Worm (Caenorhabditis elegans): ENCODE data around the gene wrn-1.
A peak's percentile ranks its signal among the peaks of the same experiment; 100 is the strongest.

The wrn-1 gene

DNA sequence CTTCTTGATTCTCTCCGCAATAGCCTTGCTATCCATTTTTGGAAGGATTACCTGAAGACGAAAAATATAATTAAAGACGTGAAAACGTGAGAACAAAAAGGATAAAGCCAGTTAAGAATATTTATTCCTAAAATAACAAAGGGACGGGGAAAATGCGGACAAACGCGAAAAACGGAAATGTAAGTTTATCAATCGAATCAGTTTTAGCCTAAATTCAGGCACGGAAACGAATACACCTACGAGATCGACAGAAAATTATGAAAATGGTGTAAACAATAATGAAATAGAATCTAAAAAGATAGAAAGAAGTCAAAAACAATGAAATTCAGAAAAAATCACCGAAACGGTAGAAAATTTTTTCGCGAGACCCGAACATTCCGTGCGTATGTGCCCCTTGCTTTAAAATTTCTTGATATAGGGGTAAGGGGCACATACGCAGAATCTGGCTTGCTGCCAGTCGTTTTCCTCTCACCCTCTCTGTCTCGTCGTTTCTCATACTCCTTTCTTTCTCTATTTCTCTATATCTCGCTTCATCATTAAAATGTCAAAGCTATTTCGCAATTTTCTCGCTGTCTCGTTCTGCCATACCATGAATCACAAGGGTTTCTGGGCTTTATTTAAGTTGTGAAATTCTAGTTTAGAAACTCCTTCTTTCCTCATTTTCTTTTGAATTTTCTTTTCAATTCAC lies 34.0 kb downstream of the wrn-1 start, which contains the start of gene icd-1 (continued):
- TF ChIP-seq egl-18 (GFP tag; IDR thresholded peaks at IDR 0.05), result 0 out of 2 replicates have a peak, but pooled peaks have one; percentile 28
- TF ChIP-seq ztf-3 (GFP tag; optimal IDR thresholded peaks at IDR 0.05), result peak; percentile 30
- TF ChIP-seq Y56A3A.18 (GFP tag; IDR thresholded peaks at IDR 0.05), result 0 out of 2 replicates have a peak, but pooled peaks have one; percentile 19
- TF ChIP-seq B0019.2 (GFP tag; conservative IDR thresholded peaks at IDR 0.05), result peak; percentile 74; the same call in 1 of the 2 replicates
- no peak for TF ChIP-seq nhr-27 (tag; optimal IDR thresholded peaks at IDR 0.05)
- TF ChIP-seq lsy-27 (tag; optimal IDR thresholded peaks at IDR 0.05; ENCODE audit: borderline replicate concordance, insufficient read depth), result no peak
- peak; percentile 93 for TF ChIP-seq rcor-1 (GFP tag; IDR thresholded peaks at IDR 0.05)
- no peak for TF ChIP-seq F55B11.4 (tag; optimal IDR thresholded peaks at IDR 0.05; ENCODE audit: borderline replicate concordance, insufficient read depth)
- TF ChIP-seq hlh-26 (GFP tag; conservative IDR thresholded peaks at IDR 0.05), result no peak
- peak; percentile 44 for TF ChIP-seq zim-3 (tag; optimal IDR thresholded peaks at IDR 0.05)
- TF ChIP-seq Y79H2A.3 (GFP tag; conservative IDR thresholded peaks at IDR 0.05), result no peak; the same call in 1 of the 2 replicates
- TF ChIP-seq hrde-1 (tag; optimal IDR thresholded peaks at IDR 0.05; ENCODE audit: borderline replicate concordance), result peak; percentile 58
- TF ChIP-seq egrh-3 (GFP tag; IDR thresholded peaks at IDR 0.05), result 0 out of 2 replicates have a peak, but pooled peaks have one; percentile 45
- 0 out of 2 replicates have a peak, but pooled peaks have one; percentile 37 for TF ChIP-seq ztf-6 (GFP tag; IDR thresholded peaks at IDR 0.05)
- TF ChIP-seq ztf-26 (tag; optimal IDR thresholded peaks at IDR 0.05), result peak; percentile 88
- peak; percentile 76 for TF ChIP-seq tbp1 (GFP tag; optimal IDR thresholded peaks at IDR 0.05)
- TF ChIP-seq ztf-25 (GFP tag; IDR thresholded peaks at IDR 0.05), result no peak
- peak; percentile 89 for TF ChIP-seq D2030.7 (GFP tag; IDR thresholded peaks at IDR 0.05)
- TF ChIP-seq somi-1 (GFP tag; optimal IDR thresholded peaks at IDR 0.05), result peak; percentile 90
- TF ChIP-seq egl-44 (GFP tag; IDR thresholded peaks at IDR 0.05), result 0 out of 2 replicates have a peak, but pooled peaks have one; percentile 33
- TF ChIP-seq ceh-79 (tag; optimal IDR thresholded peaks at IDR 0.05), result no peak
- no peak for TF ChIP-seq sea-2 (GFP tag; IDR thresholded peaks at IDR 0.05)
- TF ChIP-seq madf-8 (GFP tag; conservative IDR thresholded peaks at IDR 0.05), result peak; percentile 71
- TF ChIP-seq F23B12.7 (tag; optimal IDR thresholded peaks at IDR 0.05; ENCODE audit: insufficient read depth), result peak; percentile 96
- TF ChIP-seq attf-3 (GFP tag; conservative IDR thresholded peaks at IDR 0.05), result peak; percentile 72; the same call in 1 of the 2 replicates
- TF ChIP-seq attf-6 (GFP tag; IDR thresholded peaks at IDR 0.05), result peak; percentile 61; the same call in 1 of the 2 replicates
- peak; percentile 86 for TF ChIP-seq ceh-100 (GFP tag; IDR thresholded peaks at IDR 0.05)
- TF ChIP-seq rec-8 (tag; optimal IDR thresholded peaks at IDR 0.05), result peak in 1 of 2 experiments; percentile 65
- TF ChIP-seq ceh-40 (GFP tag; IDR thresholded peaks at IDR 0.05), result no peak
- peak; percentile 37 for TF ChIP-seq ztf-22 (GFP tag; optimal IDR thresholded peaks at IDR 0.05)
- TF ChIP-seq efl-1 (GFP tag; optimal IDR thresholded peaks at IDR 0.05), result peak; percentile 64
- 0 out of 2 replicates have a peak, but pooled peaks have one; percentile 10 for TF ChIP-seq Y53F4B.3 (GFP tag; IDR thresholded peaks at IDR 0.05)
- no peak for TF ChIP-seq pha-4 (tag; optimal IDR thresholded peaks at IDR 0.05)
- peak; percentile 85 for TF ChIP-seq Y67H2A.10 (GFP tag; conservative IDR thresholded peaks at IDR 0.05)
- TF ChIP-seq mes-4 (tag; optimal IDR thresholded peaks at IDR 0.05), result no peak
- TF ChIP-seq K12H6.12 (tag; optimal IDR thresholded peaks at IDR 0.05), result peak; percentile 91
- TF ChIP-seq Y95B8A.8 (GFP tag; IDR thresholded peaks at IDR 0.05), result peak; percentile 83
- peak; percentile 36 for TF ChIP-seq dpl-1 (GFP tag; optimal IDR thresholded peaks at IDR 0.05)
- no peak for TF ChIP-seq ets-4 (GFP tag; optimal IDR thresholded peaks at IDR 0.05)
- TF ChIP-seq dpff-1 (tag; optimal IDR thresholded peaks at IDR 0.05), result no peak
- peak; percentile 96 for TF ChIP-seq F49E8.2 (tag; optimal IDR thresholded peaks at IDR 0.05; ENCODE audit: insufficient read depth)
- TF ChIP-seq akir-1 (GFP tag; optimal IDR thresholded peaks at IDR 0.05), result no peak
- TF ChIP-seq ZK185.1 (tag; optimal IDR thresholded peaks at IDR 0.05; ENCODE audit: poor library complexity, severe bottlenecking), result peak; percentile 86
- no peak for TF ChIP-seq F37B4.10 (GFP tag; IDR thresholded peaks at IDR 0.05)
- TF ChIP-seq nfya-2 (GFP tag; IDR thresholded peaks at IDR 0.05), result no peak

All from whole organism, young adult.